Worm (Caenorhabditis elegans) whole organism, mixed stage, embryonic: ENCODE results near the gene rpn-2.

Experiments
- ceh-83 ChIP-seq: fragments of 200-800 bp; sonication (Bioruptor generic); optimal IDR thresholded peaks from 2 replicates; lab custom pipeline; 2018; ENCODE audit warnings: mild to moderate bottlenecking, missing genetic modification characterization, missing compliant biosample characterization
- cnd-1 ChIP-seq: fragments of 200-800 bp; sonication (Bioruptor generic); optimal IDR thresholded peaks from 2 replicates; lab custom pipeline; 2018; ENCODE audit warnings: mild to moderate bottlenecking, missing genetic modification characterization, missing compliant biosample characterization
- elt-1 ChIP-seq: sonication (generic microtip); optimal IDR thresholded peaks from 2 replicates; lab custom pipeline; 2017; ENCODE audit warnings: missing genetic modification characterization, mild to moderate bottlenecking, missing compliant biosample characterization, antibody characterized with exemption, moderate library complexity, borderline replicate concordance; ENCODE audit not compliant: insufficient read depth
- mep-1 ChIP-seq: fragments of 150-350 bp; optimal IDR thresholded peaks from 2 replicates; lab custom pipeline; 2017; ENCODE audit warnings: missing biosample characterization, missing genetic modification reagents, missing genetic modification characterization, inconsistent platforms
- nhr-12 ChIP-seq: fragments of 150-350 bp; optimal IDR thresholded peaks from 2 replicates; lab custom pipeline; 2014; ENCODE audit warnings: missing biosample characterization, missing genetic modification characterization
- nhr-2 ChIP-seq: fragments of 150-350 bp; optimal IDR thresholded peaks from 2 replicates; lab custom pipeline; 2014; ENCODE audit warnings: missing biosample characterization, missing genetic modification characterization
- unc-39 ChIP-seq: fragments of 150-350 bp; optimal IDR thresholded peaks from 2 replicates; lab custom pipeline; 2014; ENCODE audit warnings: missing biosample characterization, missing genetic modification characterization

- TF ChIP-seq elt-1: no peak
- TF ChIP-seq cnd-1: no peak
- TF ChIP-seq nhr-12 (tag; lab: Kevin White, UChicago): no peak
- TF ChIP-seq mep-1: no peak
- TF ChIP-seq ceh-83 (GFP tag; lab: Kevin White, UChicago): no peak
- no peak for TF ChIP-seq unc-39 (tag; lab: Kevin White, UChicago)
- TF ChIP-seq nhr-2 (tag; lab: Kevin White, UChicago): no peak
Measured at ce11 chrIII:6164253-6164971, 34.6 kb upstream of the rpn-2 start, which contains the start of gene F42A10.9.
